Worm (Caenorhabditis elegans): ENCODE results near the gene snf-3.

ce11 chrII:1042227-1042626 is 49.6 kb upstream of the snf-3 start, which contains the start of gene fbxb-41:
- TF ChIP-seq tab-1 (GFP tag; IDR thresholded peaks at IDR 0.05): no peak
- no peak for TF ChIP-seq T22C8.4 (GFP tag; IDR thresholded peaks at IDR 0.05)

Data from whole organism, midembryonic.